Worm (Caenorhabditis elegans): ENCODE measurements around the gene icl-1.

icl-1 gene

ce11 chrV:727484-728351 is at the start of gene icl-1, which contains the start of gene srh-2:
TSS of gene icl-1 (minus strand) at chrV:728004.
TSS of gene srh-2 (plus strand) at chrV:728301.
- TF ChIP-seq zag-1 (tag; optimal IDR thresholded peaks at IDR 0.05) = no peak
- TF ChIP-seq crh-2 (tag; optimal IDR thresholded peaks at IDR 0.05) = peak; percentile 68
- peak; percentile 22 for TF ChIP-seq blmp-1 (tag; optimal IDR thresholded peaks at IDR 0.05; ENCODE audit: insufficient read depth)
- no peak for TF ChIP-seq ZK546.5 (tag; optimal IDR thresholded peaks at IDR 0.05)
- peak; percentile 28 for TF ChIP-seq unc-62 (GFP tag; optimal IDR thresholded peaks at IDR 0.05)
- peak; percentile 22 for TF ChIP-seq fos-1 (tag; optimal IDR thresholded peaks at IDR 0.05)
- TF ChIP-seq gmeb-1 (tag; optimal IDR thresholded peaks at IDR 0.05) = peak; percentile 21
- 0 out of 2 replicates have a peak, but pooled peaks have one; percentile 14 for TF ChIP-seq ztf-1 (GFP tag; conservative IDR thresholded peaks at IDR 0.05)
- TF ChIP-seq elt-1 (tag; optimal IDR thresholded peaks at IDR 0.05) = no peak
- TF ChIP-seq Y55F3AM.14 (GFP tag; optimal IDR thresholded peaks at IDR 0.05) = peak; percentile 81
- TF ChIP-seq alr-1 (tag; optimal IDR thresholded peaks at IDR 0.05) = no peak
- TF ChIP-seq snpc-4 (tag; optimal IDR thresholded peaks at IDR 0.05) = no peak
- peak; percentile 66 for TF ChIP-seq sma-3 (GFP tag; optimal IDR thresholded peaks at IDR 0.05)
- peak; percentile 34 for TF ChIP-seq mab-5 (tag; optimal IDR thresholded peaks at IDR 0.05)
- TF ChIP-seq sem-4 (tag; optimal IDR thresholded peaks at IDR 0.05) = peak; percentile 10
- TF ChIP-seq nhr-129 (tag; optimal IDR thresholded peaks at IDR 0.05) = peak; percentile 78
- no peak for TF ChIP-seq nhr-11 (tag; optimal IDR thresholded peaks at IDR 0.05)
- no peak for TF ChIP-seq aly-2 (tag; optimal IDR thresholded peaks at IDR 0.05)
- TF ChIP-seq ztf-11 (tag; optimal IDR thresholded peaks at IDR 0.05) = no peak
- peak; percentile 12 for TF ChIP-seq nhr-25 (tag; optimal IDR thresholded peaks at IDR 0.05)
- peak in 1 of 2 experiments; percentile 21 for TF ChIP-seq mdl-1 (tag; optimal IDR thresholded peaks at IDR 0.05)
- TF ChIP-seq egl-27 (tag; optimal IDR thresholded peaks at IDR 0.05) = no peak
- peak; percentile 19 for TF ChIP-seq nhr-10 (tag; optimal IDR thresholded peaks at IDR 0.05)
- TF ChIP-seq lin-11 (tag; optimal IDR thresholded peaks at IDR 0.05) = peak; percentile 42
- TF ChIP-seq ceh-82 (tag; optimal IDR thresholded peaks at IDR 0.05) = no peak
- TF ChIP-seq ztf-4 (tag; optimal IDR thresholded peaks at IDR 0.05) = peak; percentile 65
- peak; percentile 4 to 54 for TF ChIP-seq lsy-2 (tag; optimal IDR thresholded peaks at IDR 0.05)
- TF ChIP-seq nhr-6 (tag; optimal IDR thresholded peaks at IDR 0.05) = peak; percentile 10
- peak; percentile 48 for TF ChIP-seq lin-13 (GFP tag; optimal IDR thresholded peaks at IDR 0.05)
- TF ChIP-seq mbf-1 (tag; optimal IDR thresholded peaks at IDR 0.05) = no peak
- peak; percentile 96 for TF ChIP-seq ama-1 (optimal IDR thresholded peaks at IDR 0.05)
- TF ChIP-seq sma-9 (GFP tag; optimal IDR thresholded peaks at IDR 0.05) = peak; percentile 84
- TF ChIP-seq sma-9 (tag; optimal IDR thresholded peaks at IDR 0.05) = no peak
- peak; percentile 54 for TF ChIP-seq nhr-21 (tag; optimal IDR thresholded peaks at IDR 0.05)
- TF ChIP-seq lin-39 (tag; optimal IDR thresholded peaks at IDR 0.05) = no peak
- peak; percentile 83 for TF ChIP-seq F13H6.1 (tag; optimal IDR thresholded peaks at IDR 0.05)

ce11 chrV:777285-777684 is 49.5 kb upstream of the icl-1 start, which contains the start of gene R09E12.9:
TSS of gene R09E12.9 (plus strand) at chrV:777600.
- TF ChIP-seq nhr-21 (tag; optimal IDR thresholded peaks at IDR 0.05) (peak; percentile 24), nhr-237 (tag; optimal IDR thresholded peaks at IDR 0.05) (peak; percentile 15), ztf-4 (tag; optimal IDR thresholded peaks at IDR 0.05) (no peak), lsy-2 (tag; optimal IDR thresholded peaks at IDR 0.05) (peak in 1 of 2 experiments; percentile 26), unc-39 (tag; optimal IDR thresholded peaks at IDR 0.05) (no peak), lin-39 (tag; optimal IDR thresholded peaks at IDR 0.05) (no peak), nhr-25 (tag; optimal IDR thresholded peaks at IDR 0.05) (peak; percentile 10), ceh-16 (tag; optimal IDR thresholded peaks at IDR 0.05) (no peak), sma-3 (GFP tag; optimal IDR thresholded peaks at IDR 0.05) (peak; percentile 0), unc-62 (GFP tag; optimal IDR thresholded peaks at IDR 0.05) (no peak), F13H6.1 (tag; optimal IDR thresholded peaks at IDR 0.05) (no peak), gmeb-1 (tag; optimal IDR thresholded peaks at IDR 0.05) (no peak), nhr-77 (tag; optimal IDR thresholded peaks at IDR 0.05) (peak; percentile 95)
